Worm (Caenorhabditis elegans): Measurements from ENCODE around the gene nspf-1.

- TF ChIP-seq pha-4 (tag; optimal IDR thresholded peaks at IDR 0.05) (no peak), sem-2 (GFP tag; optimal IDR thresholded peaks at IDR 0.05) (no peak), unc-120 (tag; optimal IDR thresholded peaks at IDR 0.05; ENCODE audit: poor library complexity, severe bottlenecking) (no peak), elt-1 (tag; optimal IDR thresholded peaks at IDR 0.05; ENCODE audit: borderline replicate concordance, insufficient read depth) (no peak), nhr-28 (tag; optimal IDR thresholded peaks at IDR 0.05) (no peak), snpc-4 (tag; optimal IDR thresholded peaks at IDR 0.05) (no peak), mab-5 (tag; optimal IDR thresholded peaks at IDR 0.05) (no peak)
Measured at ce11 chrII:2695079-2695478, 7.7 kb downstream of the nspf-1 start.
